Fruit fly (Drosophila melanogaster) whole organism, prepupa: ENCODE data around the gene Ir68a.
A peak's percentile ranks its signal among the peaks of the same experiment; 100 is the strongest.

ENCODE experiments used
- Blimp-1 ChIP-seq: fragments of 200-800 bp; sonication (Bioruptor generic); optimal IDR thresholded peaks from 3 replicates; lab custom pipeline; 2017; ENCODE audit warnings: missing biosample characterization, missing genetic modification characterization, mild to moderate bottlenecking, moderate library complexity, missing genetic modification reagents
- CG10631 ChIP-seq: fragments of 200-800 bp; sonication (Bioruptor generic); optimal IDR thresholded peaks from 2 replicates; lab custom pipeline; 2016; ENCODE audit warnings: missing biosample characterization, missing genetic modification characterization
- CG11294 ChIP-seq: fragments of 200-800 bp; sonication (Bioruptor generic); IDR thresholded peaks from 2 replicates; pipeline ENCODE4 v1.3.6; 2022; ENCODE audit warnings: missing biosample characterization, missing genetic modification characterization
- CG11762 ChIP-seq: fragments of 200-800 bp; sonication (Bioruptor generic); optimal IDR thresholded peaks from 3 replicates; lab custom pipeline; 2016; ENCODE audit warnings: missing biosample characterization, missing genetic modification characterization; ENCODE audit not compliant: insufficient read depth
- CG1621 ChIP-seq: fragments of 200-800 bp; sonication (Bioruptor generic); optimal IDR thresholded peaks from 3 replicates; lab custom pipeline; 2018; ENCODE audit warnings: missing biosample characterization, mild to moderate bottlenecking, missing genetic modification characterization
- CG16779 ChIP-seq: fragments of 200-800 bp; sonication (Bioruptor generic); optimal IDR thresholded peaks from 3 replicates; lab custom pipeline; 2017; ENCODE audit warnings: missing biosample characterization, mild to moderate bottlenecking, missing genetic modification characterization
- CG3032 ChIP-seq: fragments of 200-800 bp; optimal IDR thresholded peaks from 2 replicates; lab custom pipeline; 2019; ENCODE audit warnings: missing biosample characterization, mild to moderate bottlenecking, missing genetic modification characterization, moderate library complexity
- CG34406 ChIP-seq: fragments of 200-800 bp; sonication (Bioruptor generic); optimal IDR thresholded peaks from 3 replicates; lab custom pipeline; 2016; ENCODE audit warnings: missing biosample characterization, missing genetic modification characterization
- CG3919 ChIP-seq: fragments of 200-800 bp; sonication (Bioruptor generic); optimal IDR thresholded peaks from 3 replicates; lab custom pipeline; 2016; ENCODE audit warnings: missing biosample characterization, missing genetic modification characterization
- CG4318 ChIP-seq: fragments of 200-800 bp; sonication (Bioruptor generic); optimal IDR thresholded peaks from 3 replicates; lab custom pipeline; 2017; ENCODE audit warnings: missing biosample characterization, mild to moderate bottlenecking, missing genetic modification characterization
- CG6163 ChIP-seq: fragments of 200-800 bp; sonication (Bioruptor generic); IDR thresholded peaks from 3 replicates; pipeline ENCODE4 v1.3.6; 2022; ENCODE audit warnings: missing biosample characterization, missing genetic modification characterization
- CG6276 ChIP-seq: fragments of 200-800 bp; sonication (Bioruptor generic); optimal IDR thresholded peaks from 2 replicates; lab custom pipeline; 2017; ENCODE audit warnings: missing biosample characterization, mild to moderate bottlenecking, missing genetic modification characterization
- CG6792 ChIP-seq: fragments of 200-800 bp; sonication (Bioruptor generic); optimal IDR thresholded peaks from 3 replicates; lab custom pipeline; 2016; ENCODE audit warnings: missing biosample characterization, missing genetic modification characterization
- CG7368 ChIP-seq: fragments of 200-800 bp; sonication (Bioruptor generic); optimal IDR thresholded peaks from 3 replicates; lab custom pipeline; 2016; ENCODE audit warnings: missing biosample characterization, missing genetic modification characterization
- CG8119 ChIP-seq: fragments of 200-800 bp; sonication (Bioruptor generic); IDR thresholded peaks from 3 replicates; pipeline ENCODE4 v1.3.6; 2022; ENCODE audit warnings: missing biosample characterization, missing genetic modification characterization
- CG8319 ChIP-seq: fragments of 200-800 bp; sonication (Bioruptor generic); optimal IDR thresholded peaks from 3 replicates; lab custom pipeline; 2016; ENCODE audit warnings: missing biosample characterization, missing genetic modification characterization
- CG8632 ChIP-seq: fragments of 200-800 bp; sonication (Bioruptor generic); optimal IDR thresholded peaks from 3 replicates; lab custom pipeline; 2016; ENCODE audit warnings: missing biosample characterization, missing genetic modification characterization
- Eip75B ChIP-seq: fragments of 200-800 bp; sonication (Bioruptor generic); optimal IDR thresholded peaks from 3 replicates; lab custom pipeline; 2016; ENCODE audit warnings: missing biosample characterization, missing genetic modification characterization
- Eip78C ChIP-seq: fragments of 200-800 bp; sonication (Bioruptor generic); peaks from one replicate; lab custom pipeline; 2016; ENCODE audit warnings: missing biosample characterization, missing genetic modification characterization
- Eip93F ChIP-seq: fragments of 200-800 bp; sonication (Bioruptor generic); optimal IDR thresholded peaks from 2 replicates; lab custom pipeline; 2016; ENCODE audit warnings: missing biosample characterization, mild to moderate bottlenecking, missing genetic modification characterization
- Ets21C ChIP-seq: fragments of 200-800 bp; sonication (Bioruptor generic); optimal IDR thresholded peaks from 3 replicates; lab custom pipeline; 2016; ENCODE audit warnings: missing biosample characterization, missing genetic modification characterization
- Ets96B ChIP-seq: fragments of 200-800 bp; optimal IDR thresholded peaks from 2 replicates; lab custom pipeline; 2019; ENCODE audit warnings: missing biosample characterization, mild to moderate bottlenecking, missing genetic modification characterization, moderate library complexity
- Gug ChIP-seq: fragments of 200-800 bp; sonication (Bioruptor generic); IDR thresholded peaks from 2 replicates; pipeline ENCODE4 v1.3.6; 2022; ENCODE audit warnings: missing biosample characterization, missing genetic modification characterization
- Hr38 ChIP-seq: sonication (Bioruptor generic); optimal IDR thresholded peaks from 2 replicates; lab custom pipeline; 2016; ENCODE audit warnings: missing biosample characterization, missing genetic modification characterization
- Hr4 ChIP-seq: fragments of 200-800 bp; sonication (Bioruptor generic); optimal IDR thresholded peaks from 3 replicates; lab custom pipeline; 2016; ENCODE audit warnings: missing biosample characterization, missing genetic modification characterization
- OdsH ChIP-seq: fragments of 200-800 bp; sonication (Bioruptor generic); optimal IDR thresholded peaks from 3 replicates; lab custom pipeline; 2016; ENCODE audit warnings: missing biosample characterization, missing genetic modification characterization
- Smox ChIP-seq: fragments of 200-800 bp; sonication (Bioruptor generic); optimal IDR thresholded peaks from 3 replicates; lab custom pipeline; 2016; ENCODE audit warnings: missing biosample characterization, missing genetic modification characterization
- Sox102F ChIP-seq: fragments of 200-800 bp; sonication (Bioruptor generic); optimal IDR thresholded peaks from 2 replicates; lab custom pipeline; 2016; ENCODE audit warnings: missing biosample characterization, mild to moderate bottlenecking, missing genetic modification characterization
- Sox14 ChIP-seq: fragments of 200-800 bp; sonication (Bioruptor generic); optimal IDR thresholded peaks from 3 replicates; lab custom pipeline; 2016; ENCODE audit warnings: missing biosample characterization, missing genetic modification characterization
- Sox15 ChIP-seq: fragments of 200-800 bp; sonication (Bioruptor generic); optimal IDR thresholded peaks from 3 replicates; lab custom pipeline; 2016; ENCODE audit warnings: missing biosample characterization, missing genetic modification characterization
- achi ChIP-seq: fragments of 200-800 bp; sonication (Bioruptor generic); optimal IDR thresholded peaks from 3 replicates; lab custom pipeline; 2016; ENCODE audit warnings: missing biosample characterization, missing genetic modification characterization
- cyc ChIP-seq: fragments of 200-800 bp; sonication (Bioruptor generic); optimal IDR thresholded peaks from 3 replicates; lab custom pipeline; 2016; ENCODE audit warnings: missing biosample characterization, missing genetic modification characterization
- dsx ChIP-seq: fragments of 200-800 bp; optimal IDR thresholded peaks from 3 replicates; lab custom pipeline; 2019; ENCODE audit warnings: missing biosample characterization, mild to moderate bottlenecking, missing genetic modification characterization, moderate library complexity; ENCODE audit not compliant: poor library complexity, severe bottlenecking
- eg ChIP-seq: fragments of 200-800 bp; sonication (Bioruptor generic); IDR thresholded peaks from 3 replicates; pipeline ENCODE4 v1.3.6; 2022; ENCODE audit warnings: missing biosample characterization, missing genetic modification characterization
- fd59A ChIP-seq: fragments of 200-800 bp; sonication (Bioruptor generic); optimal IDR thresholded peaks from 2 replicates; lab custom pipeline; 2017; ENCODE audit warnings: missing biosample characterization, mild to moderate bottlenecking, missing genetic modification characterization, missing genetic modification reagents
- fd85E ChIP-seq: fragments of 200-800 bp; sonication (Bioruptor generic); optimal IDR thresholded peaks from 3 replicates; lab custom pipeline; 2016; ENCODE audit warnings: missing biosample characterization, missing genetic modification characterization
- fkh ChIP-seq: fragments of 200-800 bp; sonication (Bioruptor generic); optimal IDR thresholded peaks from 3 replicates; lab custom pipeline; 2017; ENCODE audit warnings: missing biosample characterization, mild to moderate bottlenecking, missing genetic modification characterization, moderate library complexity
- pdm3 ChIP-seq: fragments of 200-800 bp; sonication (Bioruptor generic); optimal IDR thresholded peaks from 3 replicates; lab custom pipeline; 2016; ENCODE audit warnings: missing biosample characterization, missing genetic modification characterization
- salr ChIP-seq, 2 experiments: fragments of 200-800 bp; sonication (Bioruptor generic); optimal IDR thresholded peaks; 3 replicates each; lab custom pipeline; 2016 to 2018; ENCODE audit warnings: missing biosample characterization in 2 of 2, missing genetic modification characterization in 2 of 2, mild to moderate bottlenecking in 1 of 2
- ss ChIP-seq, 2 experiments: fragments of 200-800 bp; sonication (Bioruptor generic); optimal IDR thresholded peaks; 2 replicates in 1 of 2; 3 replicates in 1 of 2; lab custom pipeline; 2017 to 2018; ENCODE audit warnings: mild to moderate bottlenecking in 2 of 2, missing biosample characterization in 2 of 2, missing genetic modification characterization in 2 of 2, moderate library complexity in 1 of 2
- svp ChIP-seq: fragments of 200-800 bp; sonication (Bioruptor generic); peaks from one replicate; lab custom pipeline; 2016; ENCODE audit warnings: missing biosample characterization, missing genetic modification characterization
- topi ChIP-seq: fragments of 200-800 bp; sonication (Bioruptor generic); optimal IDR thresholded peaks from 3 replicates; lab custom pipeline; 2016; ENCODE audit warnings: missing biosample characterization, missing genetic modification characterization
- vri ChIP-seq: fragments of 200-800 bp; sonication (Bioruptor generic); optimal IDR thresholded peaks from 3 replicates; lab custom pipeline; 2016; ENCODE audit warnings: missing biosample characterization, mild to moderate bottlenecking, missing genetic modification characterization

Gene Ir68a

dm6 chr3L:11242410-11243291, 6.6 kb upstream of the Ir68a start (continued):
- TF ChIP-seq CG34406 (GFP tag; lab: Kevin White, UChicago), result peak; percentile 12
- TF ChIP-seq CG7368 (GFP tag; lab: Kevin White, UChicago), result no peak
- TF ChIP-seq Eip75B (GFP tag; lab: Kevin White, UChicago), result peak; percentile 32
- TF ChIP-seq Ets21C, result no peak
- peak; percentile 5 for TF ChIP-seq dsx (GFP tag; lab: Kevin White, UChicago)
- TF ChIP-seq CG3919 (GFP tag; lab: Kevin White, UChicago), result no peak
- TF ChIP-seq Gug (GFP tag; lab: Robert Waterston, UW), result no peak
- TF ChIP-seq pdm3 (GFP tag; lab: Kevin White, UChicago), result no peak
- peak; percentile 16 for TF ChIP-seq OdsH
- TF ChIP-seq cyc (GFP tag; lab: Kevin White, UChicago), result no peak
- TF ChIP-seq Smox (GFP tag; lab: Kevin White, UChicago), result no peak
- no peak for TF ChIP-seq CG6276
- peak; percentile 26 for TF ChIP-seq CG8632 (GFP tag; lab: Kevin White, UChicago)
- peak; percentile 34 for TF ChIP-seq CG11762 (GFP tag; lab: Kevin White, UChicago)
- peak; percentile 83 for TF ChIP-seq fkh (GFP tag; lab: Kevin White, UChicago)
- peak; percentile 60 for TF ChIP-seq vri (GFP tag; lab: Kevin White, UChicago)
- peak; percentile 28 for TF ChIP-seq svp (GFP tag; lab: Kevin White, UChicago)
- TF ChIP-seq CG10631 (GFP tag; lab: Kevin White, UChicago), result peak; percentile 45
- TF ChIP-seq CG4318 (GFP tag; lab: Kevin White, UChicago), result peak; percentile 22
- TF ChIP-seq, all 60 proteins: peak for 22

- TF ChIP-seq pdm3 (GFP tag; lab: Kevin White, UChicago) (no peak), CG6163 (GFP tag; lab: Robert Waterston, UW) (0 out of 3 replicates have a peak, but pooled peaks have one; percentile 25), CG6276 (no peak), Eip93F (peak; percentile 83), fkh (GFP tag; lab: Kevin White, UChicago) (peak; percentile 13), vri (GFP tag; lab: Kevin White, UChicago) (peak; percentile 96), svp (GFP tag; lab: Kevin White, UChicago) (no peak), ss (GFP tag; optimal IDR thresholded peaks at IDR 0.05; lab: Kevin White, UChicago) (peak; percentile 32 to 53), Sox14 (GFP tag; lab: Kevin White, UChicago) (peak; percentile 57)
- TF ChIP-seq, all 60 proteins: peak for 6
Measured at dm6 chr3L:11241949-11242348, 5.9 kb upstream of the Ir68a start.

dm6 chr3L:11239191-11239641, 3.2 kb upstream of the Ir68a start:
- TF ChIP-seq CG11762 (GFP tag; lab: Kevin White, UChicago) (no peak), pdm3 (GFP tag; lab: Kevin White, UChicago) (no peak), CG6792 (GFP tag; lab: Kevin White, UChicago) (no peak), Eip78C (GFP tag; lab: Kevin White, UChicago) (no peak), CG1621 (no peak), CG6276 (peak; percentile 2), Sox14 (GFP tag; lab: Kevin White, UChicago) (peak; percentile 45), fd59A (GFP tag; lab: Kevin White, UChicago) (no peak), Sox15 (GFP tag; lab: Kevin White, UChicago) (no peak), CG8632 (GFP tag; lab: Kevin White, UChicago) (no peak), CG8119 (GFP tag; lab: Robert Waterston, UW) (no peak), Gug (GFP tag; lab: Robert Waterston, UW) (no peak; the same call in 1 of the 2 replicates), CG11294 (GFP tag; lab: Robert Waterston, UW) (no peak), fd85E (no peak), Hr4 (GFP tag; lab: Kevin White, UChicago) (no peak), svp (GFP tag; lab: Kevin White, UChicago) (no peak), achi (GFP tag; lab: Kevin White, UChicago) (peak; percentile 9), Sox102F (GFP tag; lab: Kevin White, UChicago) (no peak), Ets96B (tag; lab: Kevin White, UChicago) (peak; percentile 7), CG8319 (no peak), eg (no peak), Ets21C (no peak), topi (no peak), CG34406 (GFP tag; lab: Kevin White, UChicago) (no peak), Hr38 (GFP tag; lab: Kevin White, UChicago) (no peak), vri (GFP tag; lab: Kevin White, UChicago) (peak; percentile 99), Blimp-1 (GFP tag; lab: Kevin White, UChicago) (no peak), salr (GFP tag; optimal IDR thresholded peaks at IDR 0.05; lab: Kevin White, UChicago) (no peak), CG16779 (no peak), cyc (GFP tag; lab: Kevin White, UChicago) (no peak), CG3032 (tag; lab: Kevin White, UChicago) (no peak), Eip93F (peak; percentile 79)
